Worm (Caenorhabditis elegans): ENCODE measurements around the gene R160.12.

DNA sequence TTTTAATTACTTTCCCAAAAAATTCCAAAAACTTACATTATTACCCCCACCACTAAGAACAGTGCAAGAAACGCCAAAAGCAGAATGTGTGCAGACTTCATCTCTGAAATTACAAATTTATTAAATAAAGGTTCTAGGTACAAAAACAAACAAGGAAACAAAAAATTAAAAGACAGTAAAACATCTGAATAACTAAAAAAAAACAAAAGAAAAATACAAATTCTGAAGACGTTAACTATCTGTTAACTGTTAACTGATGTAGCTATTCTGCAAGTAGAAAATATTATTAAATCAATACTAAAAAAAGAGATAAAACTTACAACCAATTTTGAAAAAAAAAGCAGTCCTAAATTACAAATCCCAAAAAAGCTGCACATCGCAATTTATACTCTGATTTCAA lies 6.2 kb downstream of the R160.12 start, which contains the start of gene R160.13:
- TF ChIP-seq B0310.2 (tag; optimal IDR thresholded peaks at IDR 0.05) (no peak), ama-1 (optimal IDR thresholded peaks at IDR 0.05) (no peak), hmg-4 (GFP tag; optimal IDR thresholded peaks at IDR 0.05) (no peak), tbx-11 (GFP tag; IDR thresholded peaks at IDR 0.05) (no peak), ceh-13 (GFP tag; optimal IDR thresholded peaks at IDR 0.05) (no peak), pes-1 (GFP tag; IDR thresholded peaks at IDR 0.05) (no peak), hmbx-1 (tag; optimal IDR thresholded peaks at IDR 0.05) (no peak), sea-1 (GFP tag; conservative IDR thresholded peaks at IDR 0.05) (no peak), ets-7 (tag; optimal IDR thresholded peaks at IDR 0.05) (no peak), scrt-1 (GFP tag; IDR thresholded peaks at IDR 0.05) (no peak), tbx-37 (GFP tag; conservative IDR thresholded peaks at IDR 0.05) (no peak), tra-4 (tag; optimal IDR thresholded peaks at IDR 0.05) (no peak)
